Fruit fly (Drosophila melanogaster) whole organism, embryonic: Measurements from ENCODE around the gene CG14034.

Source experiments
- CG16813 ChIP-seq: fragments of 200-800 bp; sonication (Bioruptor generic); IDR thresholded peaks from 3 replicates; pipeline ENCODE4 v1.3.6; 2022; ENCODE audit warnings: missing biosample characterization, missing genetic modification characterization; ENCODE audit not compliant: partially characterized antibody
- CG7987 ChIP-seq: fragments of 200-800 bp; sonication (Bioruptor generic); optimal IDR thresholded peaks from 2 replicates; lab custom pipeline; 2018; ENCODE audit warnings: missing biosample characterization, mild to moderate bottlenecking, missing genetic modification characterization, moderate library complexity
- CG8944 ChIP-seq: fragments of 200-800 bp; sonication (Bioruptor generic); optimal IDR thresholded peaks from 3 replicates; lab custom pipeline; 2016; ENCODE audit warnings: missing biosample characterization, missing genetic modification characterization
- ERR ChIP-seq: fragments of 200-800 bp; sonication (Bioruptor generic); optimal IDR thresholded peaks from 2 replicates; lab custom pipeline; 2016; ENCODE audit warnings: missing biosample characterization, missing genetic modification characterization
- Vsx1 ChIP-seq: fragments of 200-800 bp; sonication (Bioruptor generic); optimal IDR thresholded peaks from 2 replicates; lab custom pipeline; 2017; ENCODE audit warnings: missing biosample characterization, mild to moderate bottlenecking, missing genetic modification characterization, missing genetic modification reagents
- amos ChIP-seq: fragments of 200-800 bp; sonication (Bioruptor generic); IDR thresholded peaks from 2 replicates; pipeline ENCODE4 v1.3.6; 2022; ENCODE audit warnings: missing biosample characterization, missing genetic modification characterization; ENCODE audit not compliant: partially characterized antibody
- ap ChIP-seq: fragments of 200-800 bp; sonication (Bioruptor generic); IDR thresholded peaks from 2 replicates; pipeline ENCODE4 v1.3.6; 2022; ENCODE audit warnings: missing biosample characterization, missing genetic modification characterization
- ewg ChIP-seq: fragments of 200-800 bp; sonication (Bioruptor generic); optimal IDR thresholded peaks from 3 replicates; lab custom pipeline; 2017; ENCODE audit warnings: mild to moderate bottlenecking, missing biosample characterization, missing genetic modification reagents, missing genetic modification characterization
- pan ChIP-seq, 4 experiments: fragments of >200 bp in 3 of 4; fragments of 200-800 bp in 1 of 4; sonication (Bioruptor generic) in 1 of 4; optimal IDR thresholded peaks in 3 of 4; IDR thresholded peaks in 1 of 4; 2 replicates each; pipeline versions ENCODE4 v1.3.6 to Lab custom; 2017 to 2022; ENCODE audit warnings: missing biosample characterization in 2 of 4, missing genetic modification characterization in 2 of 4, mixed read lengths in 1 of 4
- stwl ChIP-seq: fragments of 200-800 bp; sonication (Bioruptor generic); optimal IDR thresholded peaks from 3 replicates; lab custom pipeline; 2018; ENCODE audit warnings: missing biosample characterization, mild to moderate bottlenecking, missing genetic modification characterization, moderate library complexity
- tgo ChIP-seq: fragments of 200-800 bp; sonication (Bioruptor generic); IDR thresholded peaks from 3 replicates; pipeline ENCODE4 v1.3.6; 2022; ENCODE audit warnings: missing biosample characterization, missing genetic modification characterization

DNA sequence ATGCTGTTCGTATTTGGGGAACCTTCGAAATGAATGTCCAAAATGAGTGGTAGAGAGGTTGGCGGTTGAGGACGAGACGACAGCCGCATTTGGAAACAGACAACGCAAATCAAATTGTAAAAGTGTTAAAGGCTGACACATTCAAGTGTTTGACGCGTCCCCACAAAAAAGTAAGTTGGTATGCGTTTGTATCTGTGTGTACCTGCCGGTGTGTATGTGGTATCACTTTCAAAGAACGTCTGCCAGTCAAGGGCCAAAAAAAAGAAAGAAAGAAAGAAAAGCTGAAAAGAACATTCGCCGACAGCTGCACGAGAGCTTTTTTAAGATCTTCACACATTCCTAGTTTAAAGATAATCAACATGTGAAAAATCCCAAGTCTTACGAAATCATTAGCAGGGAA, 31.5 kb upstream of the CG14034 start:
- no peak for TF ChIP-seq CG7987
- TF ChIP-seq ap = no peak
- TF ChIP-seq ERR = no peak
- TF ChIP-seq amos (GFP tag; lab: Robert Waterston, UW) = no peak
- TF ChIP-seq tgo = no peak
- no peak for TF ChIP-seq pan (optimal IDR thresholded peaks at IDR 0.05; lab: Kevin White, UChicago)
- TF ChIP-seq pan (GFP tag; optimal IDR thresholded peaks at IDR 0.05 in 1 of 2, IDR thresholded peaks at IDR 0.05 in 1 of 2) = no peak
- no peak for TF ChIP-seq CG8944
- no peak for TF ChIP-seq ewg (GFP tag; lab: Kevin White, UChicago)
- TF ChIP-seq Vsx1 (GFP tag; lab: Kevin White, UChicago) = no peak
- no peak for TF ChIP-seq stwl (tag; lab: Kevin White, UChicago)
- no peak for TF ChIP-seq CG16813 (GFP tag; lab: Robert Waterston, UW)
